Worm (Caenorhabditis elegans): ENCODE results near the gene cest-33.

cest-33 gene

ce11 chrV:6335226-6335625 is 30.2 kb downstream of the cest-33 start (continued):
- TF ChIP-seq tlf-1 (GFP tag; optimal IDR thresholded peaks at IDR 0.05) (no peak), B0336.3 (GFP tag; IDR thresholded peaks at IDR 0.05) (no peak), rec-8 (tag; optimal IDR thresholded peaks at IDR 0.05) (peak; percentile 5 to 85), F33H1.4 (GFP tag; IDR thresholded peaks at IDR 0.05) (peak; percentile 33; the same call in 1 of the 2 replicates), snpc-1.1 (tag; optimal IDR thresholded peaks at IDR 0.05; ENCODE audit: insufficient read depth) (no peak), Y53G8AR.9 (GFP tag; conservative IDR thresholded peaks at IDR 0.05) (no peak), F55B11.4 (tag; optimal IDR thresholded peaks at IDR 0.05; ENCODE audit: borderline replicate concordance, insufficient read depth) (no peak), lin-54 (GFP tag; optimal IDR thresholded peaks at IDR 0.05) (peak; percentile 56), dpff-1 (tag; optimal IDR thresholded peaks at IDR 0.05) (no peak), B0261.1 (tag; optimal IDR thresholded peaks at IDR 0.05) (peak; percentile 76), K11D2.4 (GFP tag; IDR thresholded peaks at IDR 0.05) (0 out of 2 replicates have a peak, but pooled peaks have one; percentile 26), attf-6 (GFP tag; IDR thresholded peaks at IDR 0.05) (no peak), lag-1 (GFP tag; IDR thresholded peaks at IDR 0.05) (0 out of 2 replicates have a peak, but pooled peaks have one; percentile 69), lir-1 (GFP tag; conservative IDR thresholded peaks at IDR 0.05) (no peak), D2030.7 (GFP tag; IDR thresholded peaks at IDR 0.05) (peak; percentile 62; the same call in 1 of the 2 replicates), T07F8.4 (tag; optimal IDR thresholded peaks at IDR 0.05) (peak; percentile 42), F10E7.11 (tag; optimal IDR thresholded peaks at IDR 0.05) (no peak), cebp-2 (GFP tag; IDR thresholded peaks at IDR 0.05) (peak; percentile 85), ztf-6 (GFP tag; IDR thresholded peaks at IDR 0.05) (0 out of 2 replicates have a peak, but pooled peaks have one; percentile 39), somi-1 (GFP tag; optimal IDR thresholded peaks at IDR 0.05) (peak; percentile 7), efl-1 (GFP tag; optimal IDR thresholded peaks at IDR 0.05) (no peak), nhr-90 (tag; optimal IDR thresholded peaks at IDR 0.05) (peak; percentile 81), pha-4 (tag; optimal IDR thresholded peaks at IDR 0.05) (no peak), lin-40 (tag; optimal IDR thresholded peaks at IDR 0.05) (no peak), F49E8.2 (tag; optimal IDR thresholded peaks at IDR 0.05; ENCODE audit: insufficient read depth) (no peak), him-1 (tag; optimal IDR thresholded peaks at IDR 0.05) (peak; percentile 65), F37B4.10 (GFP tag; IDR thresholded peaks at IDR 0.05) (no peak), Y79H2A.3 (GFP tag; conservative IDR thresholded peaks at IDR 0.05) (no peak), snpc-1.3 (tag; optimal IDR thresholded peaks at IDR 0.05; ENCODE audit: insufficient read depth) (no peak), ztf-22 (GFP tag; optimal IDR thresholded peaks at IDR 0.05) (peak; percentile 7), F23B12.7 (tag; optimal IDR thresholded peaks at IDR 0.05; ENCODE audit: insufficient read depth) (peak; percentile 45), lsl-1 (GFP tag; optimal IDR thresholded peaks at IDR 0.05) (peak; percentile 35), hmg-20 (GFP tag; IDR thresholded peaks at IDR 0.05) (no peak), bed-1 (GFP tag; IDR thresholded peaks at IDR 0.05) (0 out of 2 replicates have a peak, but pooled peaks have one; percentile 45), dox-1 (GFP tag; IDR thresholded peaks at IDR 0.05) (no peak; the same call in 1 of the 2 replicates), snpc-3.4 (tag; optimal IDR thresholded peaks at IDR 0.05) (no peak), rcor-1 (GFP tag; IDR thresholded peaks at IDR 0.05) (peak; percentile 51; the same call in 1 of the 2 replicates), ceh-40 (GFP tag; IDR thresholded peaks at IDR 0.05) (peak; percentile 91), hrde-1 (tag; optimal IDR thresholded peaks at IDR 0.05; ENCODE audit: borderline replicate concordance) (no peak), ceh-27 (GFP tag; optimal IDR thresholded peaks at IDR 0.05) (peak; percentile 6), ekl-4 (GFP tag; IDR thresholded peaks at IDR 0.05) (0 out of 2 replicates have a peak, but pooled peaks have one; percentile 59), pbrm-1 (GFP tag; IDR thresholded peaks at IDR 0.05) (peak; percentile 70), zfh-2 (GFP tag; conservative IDR thresholded peaks at IDR 0.05) (no peak), hmg-1.2 (GFP tag; IDR thresholded peaks at IDR 0.05) (peak; percentile 61), aptf-3 (GFP tag; IDR thresholded peaks at IDR 0.05) (peak; percentile 74; the same call in 1 of the 2 replicates), hlh-26 (GFP tag; conservative IDR thresholded peaks at IDR 0.05) (no peak), C06A6.2 (GFP tag; conservative IDR thresholded peaks at IDR 0.05) (no peak)
